Fruit fly (Drosophila melanogaster) whole organism, pupa: ENCODE measurements around the gene RapGAP1.

Experiments
- CG10348 ChIP-seq: fragments of 200-800 bp; sonication (Bioruptor generic); IDR thresholded peaks from 2 replicates; pipeline ENCODE4 v1.3.6; 2022; ENCODE audit warnings: missing biosample characterization, missing genetic modification characterization
- CG12605 ChIP-seq: fragments of 200-800 bp; sonication (Bioruptor generic); IDR thresholded peaks from 2 replicates; pipeline ENCODE4 v1.3.6; 2022; ENCODE audit warnings: missing biosample characterization, missing genetic modification characterization
- CG13204 ChIP-seq: fragments of 200-800 bp; sonication (Bioruptor generic); optimal IDR thresholded peaks from 2 replicates; lab custom pipeline; 2018; ENCODE audit warnings: missing biosample characterization, mild to moderate bottlenecking, missing genetic modification characterization, moderate library complexity
- CG14655 ChIP-seq: fragments of 200-800 bp; sonication (Bioruptor generic); optimal IDR thresholded peaks from 3 replicates; lab custom pipeline; 2017; ENCODE audit warnings: mild to moderate bottlenecking, missing biosample characterization, missing genetic modification reagents, missing genetic modification characterization
- CG15710 ChIP-seq: fragments of 200-800 bp; sonication (Bioruptor generic); optimal IDR thresholded peaks from 2 replicates; lab custom pipeline; 2018; ENCODE audit warnings: missing biosample characterization, mild to moderate bottlenecking, missing genetic modification characterization, moderate library complexity
- CG17806 ChIP-seq: fragments of 200-800 bp; sonication (Bioruptor generic); optimal IDR thresholded peaks from 2 replicates; lab custom pipeline; 2018; ENCODE audit warnings: missing biosample characterization, mild to moderate bottlenecking, missing genetic modification characterization, moderate library complexity
- CG32121 ChIP-seq: fragments of 200-800 bp; sonication (Bioruptor generic); IDR thresholded peaks from 2 replicates; pipeline ENCODE4 v1.3.6; 2022; ENCODE audit warnings: missing biosample characterization, missing genetic modification characterization
- CG34367 ChIP-seq: fragments of 200-800 bp; sonication (Bioruptor generic); optimal IDR thresholded peaks from 2 replicates; lab custom pipeline; 2018; ENCODE audit warnings: missing biosample characterization, mild to moderate bottlenecking, missing genetic modification characterization
- CG4496 ChIP-seq: fragments of 200-800 bp; sonication (Bioruptor generic); IDR thresholded peaks from 3 replicates; pipeline ENCODE4 v1.3.6; 2022; ENCODE audit warnings: missing biosample characterization, missing genetic modification characterization
- CG8159 ChIP-seq: fragments of 200-800 bp; sonication (Bioruptor generic); optimal IDR thresholded peaks from 3 replicates; lab custom pipeline; 2018; ENCODE audit warnings: missing biosample characterization, mild to moderate bottlenecking, missing genetic modification characterization, moderate library complexity
- CG8301 ChIP-seq: fragments of 200-800 bp; sonication (Bioruptor generic); optimal IDR thresholded peaks from 2 replicates; lab custom pipeline; 2018; ENCODE audit warnings: missing biosample characterization, mild to moderate bottlenecking, missing genetic modification characterization
- CG9948 ChIP-seq: fragments of 200-800 bp; sonication (Bioruptor generic); optimal IDR thresholded peaks from 2 replicates; lab custom pipeline; 2018; ENCODE audit warnings: missing biosample characterization, mild to moderate bottlenecking, missing genetic modification characterization, moderate library complexity
- D1 ChIP-seq: fragments of 200-800 bp; sonication (Bioruptor generic); optimal IDR thresholded peaks from 2 replicates; lab custom pipeline; 2018; ENCODE audit warnings: missing biosample characterization, mild to moderate bottlenecking, missing genetic modification characterization, moderate library complexity
- EcR ChIP-seq: fragments of 200-800 bp; sonication (Bioruptor generic); optimal IDR thresholded peaks from 3 replicates; lab custom pipeline; 2019; ENCODE audit warnings: missing biosample characterization, missing genetic modification characterization, mild to moderate bottlenecking, moderate library complexity, missing genetic modification reagents
- Ets98B ChIP-seq: fragments of 200-800 bp; sonication (Bioruptor generic); IDR thresholded peaks from 2 replicates; pipeline ENCODE4 v1.3.6; 2022; ENCODE audit warnings: missing biosample characterization, missing genetic modification characterization
- Pif1A ChIP-seq: fragments of 200-800 bp; sonication (Bioruptor generic); optimal IDR thresholded peaks from 3 replicates; lab custom pipeline; 2016; ENCODE audit warnings: missing biosample characterization, missing genetic modification characterization
- Pif1B ChIP-seq: fragments of 200-800 bp; sonication (Bioruptor generic); optimal IDR thresholded peaks from 3 replicates; lab custom pipeline; 2016; ENCODE audit warnings: missing biosample characterization, missing genetic modification characterization
- Snoo ChIP-seq: fragments of 200-800 bp; sonication (Bioruptor generic); optimal IDR thresholded peaks from 3 replicates; lab custom pipeline; 2017; ENCODE audit warnings: missing biosample characterization, mild to moderate bottlenecking, missing genetic modification characterization, inconsistent platforms
- fd96Ca ChIP-seq: fragments of 200-800 bp; sonication (Bioruptor generic); IDR thresholded peaks from 3 replicates; pipeline ENCODE4 v1.3.6; 2022; ENCODE audit warnings: missing biosample characterization, missing genetic modification characterization
- gl ChIP-seq: fragments of 200-800 bp; sonication (Bioruptor generic); optimal IDR thresholded peaks from 2 replicates; lab custom pipeline; 2018; ENCODE audit warnings: missing biosample characterization, mild to moderate bottlenecking, missing genetic modification characterization
- rn ChIP-seq: fragments of 200-800 bp; sonication (Bioruptor generic); IDR thresholded peaks from 2 replicates; pipeline ENCODE4 v1.3.6; 2022; ENCODE audit warnings: missing biosample characterization, missing genetic modification characterization

RapGAP1 gene

DNA sequence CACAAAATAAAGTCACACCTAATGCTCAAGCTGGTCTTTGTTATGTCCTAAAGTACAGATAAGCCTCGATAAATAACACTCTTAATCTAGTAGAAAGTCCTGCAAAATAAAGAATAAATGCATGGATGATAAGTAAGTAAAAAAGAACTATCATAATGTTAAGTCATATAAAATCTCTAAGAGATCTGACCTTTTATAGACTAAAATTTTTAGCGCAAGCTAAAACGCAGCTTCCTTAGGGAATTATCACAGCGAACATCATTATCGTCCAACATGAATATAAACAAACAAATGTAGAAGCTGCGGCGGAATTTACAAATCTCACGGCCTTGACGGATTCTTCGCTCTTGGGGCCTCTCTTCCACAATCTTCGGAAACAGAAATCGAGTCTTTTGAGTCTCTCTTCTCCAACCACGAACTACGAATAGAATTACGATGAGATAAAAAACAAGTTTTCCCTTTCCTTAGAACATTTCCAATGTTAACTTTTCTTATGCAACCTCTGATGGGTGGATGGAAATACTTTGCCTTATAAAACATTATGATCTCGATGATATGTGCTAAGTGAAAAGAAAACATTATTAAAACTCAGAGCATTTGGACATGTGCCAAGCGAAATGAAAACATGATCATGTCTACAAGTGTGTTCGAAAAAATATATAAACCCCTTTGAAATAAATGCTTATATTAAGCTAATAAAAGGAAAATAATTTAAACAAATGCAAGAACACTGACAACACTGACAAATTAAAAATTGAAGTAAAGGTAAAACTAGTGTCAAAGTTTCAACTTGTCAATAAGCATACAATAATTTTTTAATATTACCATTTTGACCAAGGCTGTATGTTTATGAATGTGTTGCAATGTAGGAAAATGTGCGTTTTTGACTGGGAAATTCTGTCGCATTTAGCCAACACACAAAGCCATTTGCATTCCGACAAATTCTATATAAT is 84.2 kb downstream of the RapGAP1 start:
- TF ChIP-seq fd96Ca (GFP tag; lab: Robert Waterston, UW) = no peak
- TF ChIP-seq CG8301 (tag; lab: Kevin White, UChicago) = peak; percentile 37
- TF ChIP-seq EcR (GFP tag; lab: Kevin White, UChicago) = no peak
- TF ChIP-seq CG8159 (tag; lab: Kevin White, UChicago) = no peak
- peak; percentile 35 for TF ChIP-seq CG14655
- TF ChIP-seq Ets98B (GFP tag; lab: Robert Waterston, UW) = 0 out of 2 replicates have a peak, but pooled peaks have one; percentile 27
- TF ChIP-seq Pif1A (GFP tag; lab: Kevin White, UChicago) = no peak
- no peak for TF ChIP-seq CG13204 (GFP tag; lab: Kevin White, UChicago)
- TF ChIP-seq CG12605 (GFP tag; lab: Robert Waterston, UW) = 0 out of 2 replicates have a peak, but pooled peaks have one; percentile 25
- peak; percentile 54 for TF ChIP-seq CG32121 (GFP tag; lab: Robert Waterston, UW)
- TF ChIP-seq CG4496 (GFP tag; lab: Robert Waterston, UW) = 0 out of 3 replicates have a peak, but pooled peaks have one; percentile 5
- TF ChIP-seq D1 (tag; lab: Kevin White, UChicago) = peak; percentile 21
- TF ChIP-seq CG15710 (tag; lab: Kevin White, UChicago) = peak; percentile 46
- no peak for TF ChIP-seq Snoo
- TF ChIP-seq CG17806 = peak; percentile 8
- peak; percentile 24 for TF ChIP-seq CG9948 (tag; lab: Kevin White, UChicago)
- TF ChIP-seq gl (tag; lab: Kevin White, UChicago) = no peak
- TF ChIP-seq rn (GFP tag; lab: Robert Waterston, UW) = no peak
- TF ChIP-seq Pif1B (GFP tag; lab: Kevin White, UChicago) = no peak
- TF ChIP-seq CG34367 (tag; lab: Kevin White, UChicago) = peak; percentile 41
- TF ChIP-seq CG10348 (GFP tag; lab: Robert Waterston, UW) = no peak

DNA sequence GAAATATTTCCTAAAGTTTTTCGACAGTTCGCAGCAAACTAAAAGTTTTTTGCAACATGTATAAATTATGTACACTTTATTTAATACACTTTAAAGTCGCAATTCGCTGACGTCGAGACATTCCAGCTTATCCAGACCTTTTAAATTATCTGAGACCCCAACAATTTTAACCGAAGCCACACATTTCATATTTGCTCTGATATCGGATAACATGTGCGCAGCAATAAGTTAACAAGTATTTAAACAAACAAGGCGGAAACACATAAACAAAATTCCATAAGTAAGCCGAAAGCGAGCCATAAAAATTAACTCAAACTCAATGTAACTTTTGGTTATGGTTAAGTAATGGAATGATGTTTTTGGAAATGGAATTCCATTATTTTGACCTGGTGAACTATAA is 85.3 kb downstream of the RapGAP1 start:
- TF ChIP-seq CG13204 (GFP tag; lab: Kevin White, UChicago) = no peak
- TF ChIP-seq Pif1A (GFP tag; lab: Kevin White, UChicago) = no peak
- TF ChIP-seq CG34367 (tag; lab: Kevin White, UChicago) = no peak
- no peak for TF ChIP-seq EcR (GFP tag; lab: Kevin White, UChicago)
- no peak for TF ChIP-seq gl (tag; lab: Kevin White, UChicago)
- TF ChIP-seq CG8301 (tag; lab: Kevin White, UChicago) = no peak
- TF ChIP-seq CG15710 (tag; lab: Kevin White, UChicago) = no peak
- no peak for TF ChIP-seq fd96Ca (GFP tag; lab: Robert Waterston, UW)
- TF ChIP-seq CG32121 (GFP tag; lab: Robert Waterston, UW) = no peak
- no peak for TF ChIP-seq CG14655
- no peak for TF ChIP-seq CG10348 (GFP tag; lab: Robert Waterston, UW)
- no peak for TF ChIP-seq Ets98B (GFP tag; lab: Robert Waterston, UW)
- TF ChIP-seq D1 (tag; lab: Kevin White, UChicago) = no peak
- TF ChIP-seq rn (GFP tag; lab: Robert Waterston, UW) = no peak
- no peak for TF ChIP-seq CG4496 (GFP tag; lab: Robert Waterston, UW)
- no peak for TF ChIP-seq CG8159 (tag; lab: Kevin White, UChicago)
- no peak for TF ChIP-seq Pif1B (GFP tag; lab: Kevin White, UChicago)
- TF ChIP-seq Snoo = no peak
- no peak for TF ChIP-seq CG9948 (tag; lab: Kevin White, UChicago)

DNA sequence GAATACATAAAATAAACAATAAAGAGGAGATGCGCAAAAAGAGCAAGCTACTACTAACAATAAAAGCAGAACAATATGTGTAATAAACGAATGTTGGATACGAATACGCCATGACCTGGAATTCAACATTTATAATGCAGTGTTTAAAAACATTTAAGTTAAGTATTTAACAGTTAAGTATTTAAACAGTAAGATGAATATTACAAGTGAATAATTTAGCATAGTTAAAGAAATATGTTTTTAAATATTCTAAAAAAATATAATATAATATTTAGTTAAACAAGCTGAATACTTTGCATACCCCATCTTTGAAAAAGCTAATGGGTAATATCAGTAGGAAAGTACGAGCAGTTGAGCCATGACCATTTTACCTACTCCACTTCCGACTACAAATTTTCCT is 86.3 kb downstream of the RapGAP1 start:
- peak; percentile 29 for TF ChIP-seq CG8159 (tag; lab: Kevin White, UChicago)
- TF ChIP-seq CG14655 = peak; percentile 9
- TF ChIP-seq rn (GFP tag; lab: Robert Waterston, UW) = no peak
- no peak for TF ChIP-seq CG10348 (GFP tag; lab: Robert Waterston, UW)

dm6 chr2L:7491902-7492301 is 86.9 kb downstream of the RapGAP1 start:
- no peak for TF ChIP-seq CG34367 (tag; lab: Kevin White, UChicago)
- peak; percentile 17 for TF ChIP-seq CG15710 (tag; lab: Kevin White, UChicago)
- TF ChIP-seq EcR (GFP tag; lab: Kevin White, UChicago) = no peak
- no peak for TF ChIP-seq D1 (tag; lab: Kevin White, UChicago)
- TF ChIP-seq rn (GFP tag; lab: Robert Waterston, UW) = peak; percentile 47; the same call in 1 of the 2 replicates
- no peak for TF ChIP-seq CG10348 (GFP tag; lab: Robert Waterston, UW)
- TF ChIP-seq Ets98B (GFP tag; lab: Robert Waterston, UW) = peak; percentile 36; the same call in 1 of the 2 replicates
- TF ChIP-seq CG4496 (GFP tag; lab: Robert Waterston, UW) = peak; percentile 55; the same call in 1 of the 3 replicates
- TF ChIP-seq CG32121 (GFP tag; lab: Robert Waterston, UW) = peak; percentile 52
- no peak for TF ChIP-seq Snoo
- no peak for TF ChIP-seq CG13204 (GFP tag; lab: Kevin White, UChicago)
- peak; percentile 28 for TF ChIP-seq CG8301 (tag; lab: Kevin White, UChicago)
- TF ChIP-seq CG14655 = peak; percentile 24
- peak; percentile 38 for TF ChIP-seq CG17806
- 0 out of 3 replicates have a peak, but pooled peaks have one; percentile 40 for TF ChIP-seq fd96Ca (GFP tag; lab: Robert Waterston, UW)
- peak; percentile 31 for TF ChIP-seq CG9948 (tag; lab: Kevin White, UChicago)
- no peak for TF ChIP-seq CG12605 (GFP tag; lab: Robert Waterston, UW)
- no peak for TF ChIP-seq Pif1B (GFP tag; lab: Kevin White, UChicago)
- TF ChIP-seq, all 21 proteins: peak for 10

- TF ChIP-seq CG8301 (tag; lab: Kevin White, UChicago) (no peak), CG15710 (tag; lab: Kevin White, UChicago) (no peak), CG12605 (GFP tag; lab: Robert Waterston, UW) (no peak), CG17806 (no peak), Snoo (no peak), CG34367 (tag; lab: Kevin White, UChicago) (no peak), CG10348 (GFP tag; lab: Robert Waterston, UW) (no peak), fd96Ca (GFP tag; lab: Robert Waterston, UW) (no peak), CG8159 (tag; lab: Kevin White, UChicago) (no peak), gl (tag; lab: Kevin White, UChicago) (no peak), CG32121 (GFP tag; lab: Robert Waterston, UW) (no peak), Ets98B (GFP tag; lab: Robert Waterston, UW) (no peak), EcR (GFP tag; lab: Kevin White, UChicago) (no peak), CG14655 (no peak), CG4496 (GFP tag; lab: Robert Waterston, UW) (no peak), Pif1A (GFP tag; lab: Kevin White, UChicago) (no peak), D1 (tag; lab: Kevin White, UChicago) (no peak), Pif1B (GFP tag; lab: Kevin White, UChicago) (no peak), CG13204 (GFP tag; lab: Kevin White, UChicago) (no peak), CG9948 (tag; lab: Kevin White, UChicago) (no peak)
Measured at dm6 chr2L:7486222-7486621, 92.6 kb downstream of the RapGAP1 start.
